Worm (Caenorhabditis elegans): ENCODE results near the gene clec-263.

- TF ChIP-seq dmd-4 (tag; optimal IDR thresholded peaks at IDR 0.05; ENCODE audit: borderline replicate concordance) = no peak
- no peak for TF ChIP-seq nfya-1 (tag; optimal IDR thresholded peaks at IDR 0.05)
- TF ChIP-seq C08G9.2 (tag; optimal IDR thresholded peaks at IDR 0.05) = no peak
- TF ChIP-seq dve-1 (tag; optimal IDR thresholded peaks at IDR 0.05) = no peak
- TF ChIP-seq nhr-11 (tag; optimal IDR thresholded peaks at IDR 0.05) = no peak
- TF ChIP-seq lin-11 (tag; optimal IDR thresholded peaks at IDR 0.05) = no peak
- TF ChIP-seq ztf-16 (tag; optimal IDR thresholded peaks at IDR 0.05) = no peak
- no peak for TF ChIP-seq eyg-1 (tag; optimal IDR thresholded peaks at IDR 0.05)
- no peak for TF ChIP-seq ama-1 (optimal IDR thresholded peaks at IDR 0.05)
- TF ChIP-seq pqm-1 (tag; optimal IDR thresholded peaks at IDR 0.05) = no peak
- TF ChIP-seq sox-2 (GFP tag; IDR thresholded peaks at IDR 0.05) = no peak
- TF ChIP-seq nhr-232 (tag; optimal IDR thresholded peaks at IDR 0.05) = no peak
- TF ChIP-seq elt-2 (tag; optimal IDR thresholded peaks at IDR 0.05) = no peak
Observed at ce11 chrV:20594746-20595145, 20.3 kb downstream of the clec-263 start, which contains the start of gene F26F2.10.

Measured in whole organism, late embryonic.